Worm (Caenorhabditis elegans): ENCODE data around the gene C18A3.3.
A peak's percentile ranks its signal among the peaks of the same experiment; 100 is the strongest.

C18A3.3 gene

ce11 chrII:5704479-5704878, 11.6 kb upstream of the C18A3.3 start:
- TF ChIP-seq nhr-85 (tag) (peak; percentile 15), C16A3.4 (tag; optimal IDR thresholded peaks at IDR 0.05) (no peak), lin-14 (GFP tag; optimal IDR thresholded peaks at IDR 0.05) (peak; percentile 55), blmp-1 (tag; optimal IDR thresholded peaks at IDR 0.05) (peak; percentile 93)

ce11 chrII:5707532-5707931, 8.6 kb upstream of the C18A3.3 start, which contains the start of gene osta-2:
TSS of gene osta-2 (plus strand) at chrII:5707691.
- TF ChIP-seq sox-4 (tag; optimal IDR thresholded peaks at IDR 0.05) = no peak
- no peak for TF ChIP-seq ama-1 (optimal IDR thresholded peaks at IDR 0.05)
- TF ChIP-seq snpc-4 (tag; optimal IDR thresholded peaks at IDR 0.05) = no peak
- TF ChIP-seq hpl-2 (GFP tag; optimal IDR thresholded peaks at IDR 0.05) = no peak
- TF ChIP-seq unc-98 (GFP tag; IDR thresholded peaks at IDR 0.05) = no peak
- no peak for TF ChIP-seq ceh-63 (GFP tag; optimal IDR thresholded peaks at IDR 0.05)
- TF ChIP-seq lin-15B (tag; optimal IDR thresholded peaks at IDR 0.05) = no peak
- no peak for TF ChIP-seq skn-1 (tag; optimal IDR thresholded peaks at IDR 0.05)
- TF ChIP-seq blmp-1 (tag; optimal IDR thresholded peaks at IDR 0.05) = peak; percentile 12
- peak; percentile 27 for TF ChIP-seq lin-14 (GFP tag; optimal IDR thresholded peaks at IDR 0.05)

- TF ChIP-seq egl-13 (tag; optimal IDR thresholded peaks at IDR 0.05) (no peak), fkh-10 (GFP tag; optimal IDR thresholded peaks at IDR 0.05) (peak; percentile 90), unc-98 (GFP tag; IDR thresholded peaks at IDR 0.05) (no peak), nhr-71 (tag; optimal IDR thresholded peaks at IDR 0.05) (peak; percentile 4), lin-14 (GFP tag; optimal IDR thresholded peaks at IDR 0.05) (peak; percentile 77), C16A3.4 (tag; optimal IDR thresholded peaks at IDR 0.05) (no peak), ztf-11 (tag; optimal IDR thresholded peaks at IDR 0.05) (no peak), ztf-4 (tag; optimal IDR thresholded peaks at IDR 0.05) (no peak), unc-62 (GFP tag; optimal IDR thresholded peaks at IDR 0.05) (no peak), aly-2 (tag; optimal IDR thresholded peaks at IDR 0.05) (no peak), ceh-88 (GFP tag; IDR thresholded peaks at IDR 0.05) (no peak), F16B12.6 (tag; optimal IDR thresholded peaks at IDR 0.05) (no peak), C04F5.9 (tag; optimal IDR thresholded peaks at IDR 0.05) (no peak), nhr-12 (tag; optimal IDR thresholded peaks at IDR 0.05) (no peak), egl-27 (tag; optimal IDR thresholded peaks at IDR 0.05) (no peak), vab-15 (tag; optimal IDR thresholded peaks at IDR 0.05) (no peak), lin-35 (GFP tag; optimal IDR thresholded peaks at IDR 0.05) (no peak), tbx-2 (tag; optimal IDR thresholded peaks at IDR 0.05) (peak; percentile 42), lin-15B (tag; optimal IDR thresholded peaks at IDR 0.05) (no peak), unc-30 (tag; optimal IDR thresholded peaks at IDR 0.05) (no peak), unc-86 (tag; optimal IDR thresholded peaks at IDR 0.05) (no peak), Y116A8C.19 (tag; optimal IDR thresholded peaks at IDR 0.05; ENCODE audit: borderline replicate concordance) (no peak), nhr-90 (tag; optimal IDR thresholded peaks at IDR 0.05; ENCODE audit: poor library complexity) (no peak), pqm-1 (tag; optimal IDR thresholded peaks at IDR 0.05) (no peak), hlh-4 (tag; optimal IDR thresholded peaks at IDR 0.05) (no peak), xbp-1 (tag; optimal IDR thresholded peaks at IDR 0.05) (no peak), fos-1 (tag; optimal IDR thresholded peaks at IDR 0.05) (no peak)
These were observed 8.0 kb upstream of the C18A3.3 start for ce11 chrII:5708154-5708553.

ce11 chrII:5710835-5711234, 5.3 kb upstream of the C18A3.3 start:
- TF ChIP-seq efl-1 (optimal IDR thresholded peaks at IDR 0.05) (no peak), efl-1 (GFP tag; optimal IDR thresholded peaks at IDR 0.05 in 1 of 2) (peak in 1 of 2 experiments; percentile 81), egl-27 (tag; optimal IDR thresholded peaks at IDR 0.05) (no peak), rnt-1 (tag; optimal IDR thresholded peaks at IDR 0.05) (no peak), ama-1 (optimal IDR thresholded peaks at IDR 0.05) (no peak), vab-15 (tag; optimal IDR thresholded peaks at IDR 0.05) (no peak), sptf-1 (tag; optimal IDR thresholded peaks at IDR 0.05) (no peak)
